Worm (Caenorhabditis elegans): ENCODE data around the gene C14B9.3.

- TF ChIP-seq pqm-1 (tag; optimal IDR thresholded peaks at IDR 0.05) (no peak), pha-4 (tag; optimal IDR thresholded peaks at IDR 0.05) (no peak), dve-1 (tag; optimal IDR thresholded peaks at IDR 0.05) (no peak), npax-4 (tag; optimal IDR thresholded peaks at IDR 0.05) (no peak), ama-1 (optimal IDR thresholded peaks at IDR 0.05) (no peak), fkh-6 (tag; optimal IDR thresholded peaks at IDR 0.05) (no peak), pax-1 (tag; optimal IDR thresholded peaks at IDR 0.05) (no peak), ceh-45 (GFP tag; IDR thresholded peaks at IDR 0.05) (no peak)
These were observed 2.8 kb downstream of the C14B9.3 start for ce11 chrIII:8111347-8111746.

All from whole organism, late embryonic.